Worm (Caenorhabditis elegans): ENCODE data around the gene K09A9.8.
A peak's percentile ranks its signal among the peaks of the same experiment; 100 is the strongest.

K09A9.8 gene

DNA sequence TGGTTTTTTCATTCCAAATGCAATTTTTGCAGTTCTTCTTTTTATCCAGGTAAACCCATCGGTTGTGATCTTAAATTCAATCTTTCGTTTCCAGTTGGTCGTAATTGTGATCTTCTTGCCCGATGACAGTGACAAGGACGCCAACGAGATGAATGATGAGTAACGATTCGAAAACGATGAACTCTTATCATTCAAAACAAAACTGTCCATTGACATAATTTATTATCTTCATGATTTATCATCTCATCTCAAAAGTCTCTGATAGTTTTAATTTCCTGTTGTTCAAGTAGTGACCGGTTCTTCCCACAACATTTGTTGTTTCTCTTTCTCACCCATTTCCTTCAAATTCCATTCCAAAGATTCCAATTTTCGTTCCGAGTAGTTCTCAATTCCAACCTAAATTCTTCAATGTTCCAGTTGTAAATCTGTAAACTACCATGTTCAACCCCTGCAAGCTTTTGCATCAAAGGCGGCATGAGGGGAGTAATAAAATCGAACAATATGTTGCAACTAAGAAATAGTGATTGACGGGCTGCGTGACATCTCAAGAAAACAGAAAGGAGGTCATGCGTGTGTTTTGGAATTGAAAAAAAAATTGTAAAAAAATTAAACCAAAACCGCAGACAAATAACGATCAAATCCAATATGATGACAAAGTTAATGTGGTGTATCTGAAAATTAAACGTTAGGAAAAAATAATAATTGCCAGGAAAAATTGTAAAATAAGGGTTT, 29.3 kb upstream of the K09A9.8 start:
- no peak for TF ChIP-seq T22C8.4 (GFP tag; IDR thresholded peaks at IDR 0.05)
- no peak for TF ChIP-seq ref-1 (GFP tag; conservative IDR thresholded peaks at IDR 0.05)
- no peak for TF ChIP-seq tab-1 (GFP tag; IDR thresholded peaks at IDR 0.05)
- TF ChIP-seq flt-1 (GFP tag; IDR thresholded peaks at IDR 0.05), result no peak
- no peak for TF ChIP-seq klf-2 (GFP tag; conservative IDR thresholded peaks at IDR 0.05)
- TF ChIP-seq ztf-23 (GFP tag; IDR thresholded peaks at IDR 0.05), result no peak
- no peak for TF ChIP-seq cog-1 (tag; optimal IDR thresholded peaks at IDR 0.05)
- no peak for TF ChIP-seq ztf-29 (GFP tag; IDR thresholded peaks at IDR 0.05)
- TF ChIP-seq med-1 (GFP tag; optimal IDR thresholded peaks at IDR 0.05; ENCODE audit: insufficient read depth), result no peak

DNA sequence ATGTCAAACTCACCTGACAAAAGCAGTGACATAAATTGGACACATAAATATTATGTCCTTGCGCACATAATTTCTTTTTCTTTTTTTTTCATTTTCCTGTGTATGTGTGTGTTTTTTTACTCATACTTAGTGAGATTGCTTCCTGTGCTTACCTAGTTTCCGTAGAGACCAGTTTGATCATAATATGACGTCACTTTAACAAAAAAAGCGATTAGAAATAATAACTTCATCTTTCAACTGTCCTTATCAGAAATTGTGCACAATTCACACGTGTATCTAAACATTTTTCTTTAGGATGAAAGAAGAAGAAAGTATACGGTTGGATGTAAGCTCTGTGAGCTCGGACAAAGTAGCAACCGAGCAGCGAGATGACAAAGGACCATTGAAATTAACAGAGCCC, 25.1 kb upstream of the K09A9.8 start:
- no peak for TF ChIP-seq cog-1 (tag; optimal IDR thresholded peaks at IDR 0.05)

DNA sequence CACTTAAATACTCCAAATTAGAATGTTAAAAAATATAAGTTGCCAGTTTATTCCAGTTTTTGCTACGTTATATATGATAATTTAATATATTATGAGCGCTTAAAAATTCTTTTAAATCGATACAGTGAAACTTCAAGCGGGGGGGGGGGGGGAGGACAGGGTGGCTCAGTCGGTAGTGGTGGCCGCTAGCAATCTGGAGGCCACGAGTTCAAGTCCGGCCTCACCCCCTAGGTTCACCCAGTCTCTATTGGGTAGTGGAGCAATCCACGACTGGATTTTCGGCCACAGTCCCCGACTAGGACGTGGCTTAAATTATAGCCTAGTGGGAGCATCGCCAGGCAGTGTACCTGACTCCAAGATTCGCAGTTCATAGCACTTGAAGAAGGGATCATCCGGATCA, 24.0 kb upstream of the K09A9.8 start:
- no peak for TF ChIP-seq klf-2 (GFP tag; conservative IDR thresholded peaks at IDR 0.05)
- TF ChIP-seq ztf-29 (GFP tag; IDR thresholded peaks at IDR 0.05), result no peak
- TF ChIP-seq ref-1 (GFP tag; conservative IDR thresholded peaks at IDR 0.05), result no peak
- TF ChIP-seq T22C8.4 (GFP tag; IDR thresholded peaks at IDR 0.05), result no peak
- no peak for TF ChIP-seq flt-1 (GFP tag; IDR thresholded peaks at IDR 0.05)
- no peak for TF ChIP-seq ztf-23 (GFP tag; IDR thresholded peaks at IDR 0.05)
- no peak for TF ChIP-seq tab-1 (GFP tag; IDR thresholded peaks at IDR 0.05)
- no peak for TF ChIP-seq cog-1 (tag; optimal IDR thresholded peaks at IDR 0.05)
- no peak for TF ChIP-seq med-1 (GFP tag; optimal IDR thresholded peaks at IDR 0.05; ENCODE audit: insufficient read depth)

DNA sequence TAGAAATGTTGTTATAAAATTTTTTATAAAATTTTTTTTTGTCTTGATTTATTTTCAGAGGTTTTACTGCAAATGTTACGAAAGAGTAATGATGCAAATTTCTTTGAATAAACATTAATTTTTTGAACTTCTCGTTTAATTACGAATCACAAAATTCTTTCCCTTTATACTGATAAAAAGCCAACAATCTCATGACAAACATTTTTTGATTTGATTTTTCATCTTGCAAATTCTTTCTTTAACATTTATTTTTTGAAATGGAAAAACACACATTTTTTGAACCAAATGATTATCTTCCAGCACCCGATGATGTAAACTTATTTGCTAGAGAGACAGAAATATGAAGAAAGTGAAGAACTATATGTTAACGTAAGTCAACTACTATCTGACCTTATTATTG, 23.2 kb upstream of the K09A9.8 start, which contains the start of gene K09E9.1:
Gene K09E9.1 (plus strand): TSS at position 301 of the 400 bp plus-strand sequence.
- TF ChIP-seq flt-1 (GFP tag; IDR thresholded peaks at IDR 0.05) (no peak), cog-1 (tag; optimal IDR thresholded peaks at IDR 0.05) (no peak), ref-1 (GFP tag; conservative IDR thresholded peaks at IDR 0.05) (no peak), T22C8.4 (GFP tag; IDR thresholded peaks at IDR 0.05) (no peak), med-1 (GFP tag; optimal IDR thresholded peaks at IDR 0.05; ENCODE audit: insufficient read depth) (no peak), ztf-29 (GFP tag; IDR thresholded peaks at IDR 0.05) (no peak), ztf-23 (GFP tag; IDR thresholded peaks at IDR 0.05) (no peak), klf-2 (GFP tag; conservative IDR thresholded peaks at IDR 0.05) (no peak), tab-1 (GFP tag; IDR thresholded peaks at IDR 0.05) (no peak)

DNA sequence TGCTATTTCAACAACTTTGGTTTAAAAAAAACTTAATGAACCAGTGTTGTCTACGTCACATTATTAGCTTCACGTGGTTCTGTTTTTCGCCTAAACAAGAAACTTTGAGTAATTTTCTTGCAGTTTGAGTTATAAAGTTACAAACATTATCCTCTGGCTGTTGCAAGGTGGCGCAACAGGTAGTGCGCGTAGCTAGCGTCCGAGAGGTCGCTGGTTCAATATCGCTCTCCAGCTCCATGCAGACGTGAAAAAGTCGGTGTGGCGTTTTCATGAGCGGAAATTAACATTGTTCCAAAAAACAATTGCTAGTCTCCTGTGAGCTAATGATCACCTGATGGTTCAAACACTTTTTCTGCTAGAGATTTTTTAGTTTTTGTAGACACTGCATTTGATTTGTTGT, 22.3 kb upstream of the K09A9.8 start:
- no peak for TF ChIP-seq cog-1 (tag; optimal IDR thresholded peaks at IDR 0.05)
- peak; percentile 46; the same call in 1 of the 2 replicates for TF ChIP-seq tab-1 (GFP tag; IDR thresholded peaks at IDR 0.05)
- TF ChIP-seq T22C8.4 (GFP tag; IDR thresholded peaks at IDR 0.05), result no peak
- 0 out of 2 replicates have a peak, but pooled peaks have one; percentile 30 for TF ChIP-seq ref-1 (GFP tag; conservative IDR thresholded peaks at IDR 0.05)
- no peak for TF ChIP-seq med-1 (GFP tag; optimal IDR thresholded peaks at IDR 0.05; ENCODE audit: insufficient read depth)
- no peak for TF ChIP-seq ztf-23 (GFP tag; IDR thresholded peaks at IDR 0.05)
- TF ChIP-seq ztf-29 (GFP tag; IDR thresholded peaks at IDR 0.05), result no peak; the same call in 1 of the 2 replicates
- no peak for TF ChIP-seq klf-2 (GFP tag; conservative IDR thresholded peaks at IDR 0.05)
- TF ChIP-seq flt-1 (GFP tag; IDR thresholded peaks at IDR 0.05), result peak; percentile 75

DNA sequence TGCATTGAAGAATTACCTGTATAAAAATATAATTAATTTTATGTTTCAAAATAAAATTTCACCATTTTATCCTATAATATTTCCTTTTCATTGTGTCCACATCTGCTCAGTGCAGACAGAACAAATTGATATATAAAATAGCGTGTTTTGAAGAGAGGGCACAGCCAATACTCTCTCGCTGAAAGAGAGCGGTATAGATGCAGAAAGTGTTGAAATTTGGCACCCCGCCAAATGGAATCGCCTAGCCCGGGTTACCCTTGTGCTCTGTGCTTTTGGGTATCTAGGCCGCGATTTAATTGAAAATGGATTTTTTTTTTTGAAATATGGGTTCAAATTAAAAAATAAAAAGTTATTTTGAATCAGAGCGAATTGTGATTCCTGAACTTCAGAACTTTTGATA, 20.2 kb upstream of the K09A9.8 start:
- TF ChIP-seq klf-2 (GFP tag; conservative IDR thresholded peaks at IDR 0.05) (no peak), flt-1 (GFP tag; IDR thresholded peaks at IDR 0.05) (no peak), tab-1 (GFP tag; IDR thresholded peaks at IDR 0.05) (no peak), ztf-29 (GFP tag; IDR thresholded peaks at IDR 0.05) (no peak), T22C8.4 (GFP tag; IDR thresholded peaks at IDR 0.05) (no peak), ztf-23 (GFP tag; IDR thresholded peaks at IDR 0.05) (no peak), med-1 (GFP tag; optimal IDR thresholded peaks at IDR 0.05; ENCODE audit: insufficient read depth) (no peak), cog-1 (tag; optimal IDR thresholded peaks at IDR 0.05) (no peak), ref-1 (GFP tag; conservative IDR thresholded peaks at IDR 0.05) (no peak)

DNA sequence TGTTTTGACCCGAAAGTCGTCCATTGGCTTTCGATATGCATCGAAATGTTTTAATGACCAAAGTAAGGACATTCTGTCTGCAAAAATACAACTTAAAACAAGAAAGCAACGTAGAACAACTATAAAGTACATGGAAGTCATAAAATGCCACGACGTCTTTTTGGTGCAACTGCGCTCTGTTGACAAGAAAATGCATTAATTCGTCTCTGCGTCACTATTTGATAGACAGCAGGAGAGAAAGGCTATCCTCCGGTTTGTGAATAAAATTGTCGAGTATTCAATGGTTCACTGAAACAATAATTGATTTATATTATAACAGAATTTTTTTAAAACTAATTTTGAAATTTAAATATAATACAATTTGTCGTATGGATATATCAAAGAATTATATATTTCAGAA, 19.5 kb upstream of the K09A9.8 start, which contains the start of gene ergi-3:
Gene ergi-3 (minus strand): TSS at position 311 of the 400 bp plus-strand sequence.
- TF ChIP-seq flt-1 (GFP tag; IDR thresholded peaks at IDR 0.05) (no peak), med-1 (GFP tag; optimal IDR thresholded peaks at IDR 0.05; ENCODE audit: insufficient read depth) (no peak), tab-1 (GFP tag; IDR thresholded peaks at IDR 0.05) (no peak), T22C8.4 (GFP tag; IDR thresholded peaks at IDR 0.05) (no peak), cog-1 (tag; optimal IDR thresholded peaks at IDR 0.05) (peak; percentile 53), ref-1 (GFP tag; conservative IDR thresholded peaks at IDR 0.05) (no peak), ztf-23 (GFP tag; IDR thresholded peaks at IDR 0.05) (no peak)

DNA sequence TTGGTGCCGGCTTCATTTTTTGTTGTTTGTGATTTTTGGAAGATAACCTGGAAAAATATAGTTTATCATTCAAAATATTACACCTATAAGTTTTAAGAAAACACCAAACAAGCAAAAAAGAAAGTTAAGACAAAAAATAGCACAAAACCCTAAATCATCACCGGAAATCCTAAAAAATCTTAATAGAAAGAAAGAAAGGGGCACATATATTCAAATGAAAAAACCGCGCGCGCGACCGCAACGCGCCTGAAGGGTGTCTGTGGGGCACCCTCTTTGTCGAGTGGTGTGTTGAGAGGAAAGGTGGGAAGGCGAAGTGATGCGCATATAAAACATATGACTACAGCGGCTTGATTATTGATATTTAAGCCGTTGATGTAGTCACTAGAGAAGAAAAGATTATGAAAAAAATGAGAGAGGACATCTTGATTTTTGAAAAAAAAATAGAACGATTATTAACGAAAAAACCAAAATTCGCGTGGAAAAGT, 16.8 kb upstream of the K09A9.8 start, which contains the start of gene K09E9.3:
Gene K09E9.3 (minus strand): TSS at position 51 of the 485 bp plus-strand sequence.
- TF ChIP-seq flt-1 (GFP tag; IDR thresholded peaks at IDR 0.05) (peak; percentile 34; the same call in 1 of the 2 replicates), ztf-23 (GFP tag; IDR thresholded peaks at IDR 0.05) (0 out of 2 replicates have a peak, but pooled peaks have one; percentile 23), klf-2 (GFP tag; conservative IDR thresholded peaks at IDR 0.05) (no peak)

DNA sequence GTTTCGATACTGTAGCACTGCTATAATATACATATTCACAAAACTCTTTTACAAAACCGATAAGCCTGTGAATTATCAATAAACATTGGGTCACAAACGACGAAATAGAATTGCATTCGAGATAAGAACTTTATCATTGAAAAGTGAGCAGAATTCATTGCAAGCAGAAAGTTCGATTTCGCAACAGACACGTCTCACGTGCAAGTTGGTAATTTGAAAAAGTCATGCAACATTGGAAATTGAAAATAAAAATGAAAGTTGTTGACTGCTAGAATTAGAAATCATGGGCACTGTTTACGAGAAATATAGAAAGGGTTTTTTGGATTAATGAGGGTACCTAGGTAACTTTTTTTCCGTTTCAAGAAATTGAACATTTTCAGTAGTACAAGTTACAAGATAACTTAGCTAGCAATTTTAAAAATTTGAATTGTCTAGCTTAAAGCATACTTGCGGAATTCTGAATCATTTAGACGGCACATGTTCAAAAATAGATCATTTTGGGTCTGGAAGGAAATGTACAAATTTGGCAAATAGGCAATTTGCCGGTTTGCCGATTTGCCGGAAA, 13.6 kb upstream of the K09A9.8 start:
- TF ChIP-seq ref-1 (GFP tag; conservative IDR thresholded peaks at IDR 0.05) (no peak), cog-1 (tag; optimal IDR thresholded peaks at IDR 0.05) (no peak), tab-1 (GFP tag; IDR thresholded peaks at IDR 0.05) (no peak), ztf-29 (GFP tag; IDR thresholded peaks at IDR 0.05) (no peak), med-1 (GFP tag; optimal IDR thresholded peaks at IDR 0.05; ENCODE audit: insufficient read depth) (no peak), klf-2 (GFP tag; conservative IDR thresholded peaks at IDR 0.05) (no peak), flt-1 (GFP tag; IDR thresholded peaks at IDR 0.05) (no peak), ztf-23 (GFP tag; IDR thresholded peaks at IDR 0.05) (no peak), T22C8.4 (GFP tag; IDR thresholded peaks at IDR 0.05) (no peak)

Data from whole organism, midembryonic.